Worm (Caenorhabditis elegans) whole organism, L2 larva: ENCODE data around the gene ZK105.12.
A peak's percentile ranks its signal among the peaks of the same experiment; 100 is the strongest.

Source experiments
- C34F6.9 ChIP-seq: fragments of 150-350 bp; optimal IDR thresholded peaks from 2 replicates; lab custom pipeline; 2014; ENCODE audit warnings: missing biosample characterization, missing genetic modification characterization
- F13H6.1 ChIP-seq: sonication (generic microtip); optimal IDR thresholded peaks from 2 replicates; lab custom pipeline; 2016; ENCODE audit warnings: missing genetic modification characterization, missing compliant biosample characterization
- R02D3.7 ChIP-seq: fragments of 150-350 bp; optimal IDR thresholded peaks from 2 replicates; lab custom pipeline; 2014; ENCODE audit warnings: missing biosample characterization, missing genetic modification characterization
- Y55F3AM.14 ChIP-seq: fragments of 200-800 bp; sonication (Bioruptor generic); optimal IDR thresholded peaks from 2 replicates; lab custom pipeline; 2018; ENCODE audit warnings: mild to moderate bottlenecking, missing genetic modification characterization, missing compliant biosample characterization
- alr-1 ChIP-seq: fragments of 150-350 bp; optimal IDR thresholded peaks from 2 replicates; lab custom pipeline; 2014; ENCODE audit warnings: missing biosample characterization, missing genetic modification characterization
- ceh-16 ChIP-seq: fragments of 150-350 bp; optimal IDR thresholded peaks from 2 replicates; lab custom pipeline; 2014; ENCODE audit warnings: missing biosample characterization, missing genetic modification characterization
- ceh-82 ChIP-seq: fragments of 150-350 bp; optimal IDR thresholded peaks from 2 replicates; lab custom pipeline; 2014; ENCODE audit warnings: missing biosample characterization, missing genetic modification characterization
- crh-2 ChIP-seq: sonication (generic microtip); optimal IDR thresholded peaks from 2 replicates; lab custom pipeline; 2017; ENCODE audit warnings: missing biosample characterization, missing genetic modification characterization
- dmd-4 ChIP-seq: sonication (generic microtip); optimal IDR thresholded peaks from 2 replicates; lab custom pipeline; 2017; ENCODE audit warnings: missing biosample characterization, missing genetic modification characterization
- gmeb-1 ChIP-seq: fragments of 150-350 bp; optimal IDR thresholded peaks from 2 replicates; lab custom pipeline; 2014; ENCODE audit warnings: missing biosample characterization, missing genetic modification characterization
- lin-11 ChIP-seq: fragments of 150-350 bp; sonication (generic microtip); optimal IDR thresholded peaks from 2 replicates; lab custom pipeline; 2014; ENCODE audit warnings: missing biosample characterization, missing genetic modification characterization, inconsistent platforms, mixed read lengths
- lsy-2 ChIP-seq, 2 experiments: fragments of 150-350 bp in 1 of 2; sonication (generic microtip) in 1 of 2; optimal IDR thresholded peaks; 2 replicates each; lab custom pipeline; 2014 to 2017; ENCODE audit warnings: missing biosample characterization in 2 of 2, missing genetic modification characterization in 2 of 2
- mbf-1 ChIP-seq: sonication (generic microtip); optimal IDR thresholded peaks from 2 replicates; lab custom pipeline; 2017; ENCODE audit warnings: missing biosample characterization, missing genetic modification characterization
- mdl-1 ChIP-seq, 2 experiments: fragments of 150-350 bp in 1 of 2; sonication (generic microtip) in 1 of 2; optimal IDR thresholded peaks; 2 replicates each; lab custom pipeline; 2017; ENCODE audit warnings: missing biosample characterization in 2 of 2, missing genetic modification characterization in 2 of 2
- nhr-11 ChIP-seq: fragments of 150-350 bp; optimal IDR thresholded peaks from 2 replicates; lab custom pipeline; 2014; ENCODE audit warnings: missing biosample characterization, missing genetic modification characterization
- nhr-12 ChIP-seq: fragments of 150-350 bp; optimal IDR thresholded peaks from 2 replicates; lab custom pipeline; 2014; ENCODE audit warnings: missing biosample characterization, missing genetic modification characterization
- nhr-129 ChIP-seq: fragments of 150-350 bp; optimal IDR thresholded peaks from 2 replicates; lab custom pipeline; 2014; ENCODE audit warnings: missing biosample characterization, missing genetic modification characterization
- nhr-23 ChIP-seq: fragments of 150-350 bp; optimal IDR thresholded peaks from 2 replicates; lab custom pipeline; 2014; ENCODE audit warnings: missing biosample characterization, missing genetic modification reagents, missing genetic modification characterization
- nhr-6 ChIP-seq: fragments of 150-350 bp; optimal IDR thresholded peaks from 2 replicates; lab custom pipeline; 2014; ENCODE audit warnings: missing biosample characterization, missing genetic modification characterization
- nhr-77 ChIP-seq: fragments of 150-350 bp; optimal IDR thresholded peaks from 2 replicates; lab custom pipeline; 2014; ENCODE audit warnings: missing biosample characterization, missing genetic modification characterization
- sem-4 ChIP-seq: fragments of 150-350 bp; optimal IDR thresholded peaks from 2 replicates; lab custom pipeline; 2014; ENCODE audit warnings: missing biosample characterization, missing genetic modification reagents, missing genetic modification characterization
- skn-1 ChIP-seq: sonication (generic microtip); optimal IDR thresholded peaks from 2 replicates; lab custom pipeline; 2017; ENCODE audit warnings: missing biosample characterization, missing genetic modification characterization
- sma-3 ChIP-seq: sonication (generic microtip); optimal IDR thresholded peaks from 2 replicates; lab custom pipeline; 2016; ENCODE audit warnings: missing genetic modification reagents, missing genetic modification characterization, missing compliant biosample characterization
- sma-9 ChIP-seq, 2 experiments: fragments of 150-350 bp in 1 of 2; sonication (generic microtip) in 1 of 2; optimal IDR thresholded peaks; 2 replicates each; lab custom pipeline; 2014 to 2016; ENCODE audit warnings: missing genetic modification characterization in 2 of 2, mild to moderate bottlenecking in 1 of 2, missing biosample characterization in 1 of 2, missing compliant biosample characterization in 1 of 2, missing genetic modification reagents in 1 of 2, moderate library complexity in 1 of 2
- snpc-4 ChIP-seq: fragments of 150-350 bp; optimal IDR thresholded peaks from 2 replicates; lab custom pipeline; 2014; ENCODE audit warnings: missing biosample characterization, missing genetic modification characterization
- unc-39 ChIP-seq: fragments of 150-350 bp; optimal IDR thresholded peaks from 2 replicates; lab custom pipeline; 2014; ENCODE audit warnings: missing biosample characterization, missing genetic modification characterization
- unc-55 ChIP-seq: fragments of 150-350 bp; sonication (generic microtip); optimal IDR thresholded peaks from 3 replicates; lab custom pipeline; 2014; ENCODE audit warnings: missing biosample characterization, missing genetic modification reagents, missing genetic modification characterization
- unc-62 ChIP-seq: fragments of 150-350 bp; optimal IDR thresholded peaks from 2 replicates; lab custom pipeline; 2014; ENCODE audit warnings: missing biosample characterization, missing genetic modification reagents, missing genetic modification characterization
- zag-1 ChIP-seq: fragments of 150-350 bp; optimal IDR thresholded peaks from 2 replicates; lab custom pipeline; 2014; ENCODE audit warnings: missing biosample characterization, missing genetic modification characterization
- ztf-1 ChIP-seq: fragments of 200-800 bp; sonication (Bioruptor generic); conservative IDR thresholded peaks from 2 replicates; pipeline ENCODE4 v1.3.6; 2022; ENCODE audit warnings: missing genetic modification characterization, missing compliant biosample characterization
- ztf-11 ChIP-seq: sonication (generic microtip); optimal IDR thresholded peaks from 2 replicates; lab custom pipeline; 2017; ENCODE audit warnings: missing biosample characterization, missing genetic modification characterization
- ztf-4 ChIP-seq: fragments of 150-350 bp; optimal IDR thresholded peaks from 2 replicates; lab custom pipeline; 2014; ENCODE audit warnings: missing biosample characterization, missing genetic modification characterization

ZK105.12 gene

DNA sequence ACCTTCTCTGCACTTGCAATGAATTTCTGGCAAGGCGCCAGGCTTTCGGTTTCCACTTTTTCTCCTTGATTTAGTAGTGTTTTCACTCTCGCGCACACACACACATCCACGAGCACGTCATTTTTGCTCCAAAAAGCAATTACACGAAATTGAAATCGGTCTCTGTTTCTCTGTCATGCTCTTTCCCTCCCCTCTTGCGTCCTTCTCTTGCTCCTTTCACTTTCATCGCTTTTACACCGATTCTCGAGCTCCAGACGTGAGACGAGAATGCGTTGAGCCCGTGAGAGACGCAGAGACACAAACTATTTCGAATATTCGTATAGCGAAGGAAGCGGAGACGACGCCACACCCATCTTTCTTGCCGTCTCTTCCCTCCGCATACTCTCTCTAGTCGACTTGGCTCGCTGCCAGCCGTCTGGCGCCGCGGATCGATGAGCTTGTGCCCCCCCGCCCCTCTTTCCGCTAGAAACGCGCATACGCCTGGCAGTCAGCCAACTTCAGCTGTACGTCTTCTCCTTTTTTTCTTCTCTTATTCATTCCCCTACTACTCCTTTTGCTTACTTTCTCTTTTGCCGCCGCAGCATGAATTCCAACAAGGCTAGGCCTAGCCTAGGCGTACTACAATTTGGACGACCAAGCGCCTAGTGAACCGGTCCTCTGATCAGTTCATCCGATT, 12.2 kb upstream of the ZK105.12 start (continued):
- TF ChIP-seq F13H6.1 (peak; percentile 94), nhr-6 (tag; lab: Kevin White, UChicago) (no peak), Y55F3AM.14 (GFP tag; lab: Kevin White, UChicago) (peak; percentile 88), sma-3 (GFP tag; lab: Kevin White, UChicago) (no peak), mbf-1 (no peak), unc-39 (tag; lab: Kevin White, UChicago) (no peak), gmeb-1 (tag; lab: Kevin White, UChicago) (no peak), lin-11 (tag; lab: Kevin White, UChicago) (peak; percentile 41), ztf-1 (GFP tag; lab: Robert Waterston, UW) (no peak), nhr-11 (tag; lab: Kevin White, UChicago) (no peak), R02D3.7 (tag; lab: Kevin White, UChicago) (no peak), ztf-11 (tag; lab: Kevin White, UChicago) (no peak), nhr-23 (no peak), nhr-129 (tag; lab: Kevin White, UChicago) (peak; percentile 91), nhr-12 (no peak), C34F6.9 (tag; lab: Kevin White, UChicago) (peak; percentile 94), skn-1 (tag; lab: Kevin White, UChicago) (no peak), crh-2 (tag; lab: Kevin White, UChicago) (peak; percentile 78), ztf-4 (tag; lab: Kevin White, UChicago) (peak; percentile 67), mdl-1 (tag; optimal IDR thresholded peaks at IDR 0.05; lab: Kevin White, UChicago) (peak; percentile 68), dmd-4 (no peak)

ce11 chrV:7726927-7727326, 11.0 kb upstream of the ZK105.12 start:
- TF ChIP-seq lsy-2 (tag; optimal IDR thresholded peaks at IDR 0.05; lab: Kevin White, UChicago), result peak in 1 of 2 experiments; percentile 22
- TF ChIP-seq zag-1 (tag; lab: Kevin White, UChicago), result no peak
- peak; percentile 52 for TF ChIP-seq sma-9 (GFP tag; optimal IDR thresholded peaks at IDR 0.05; lab: Kevin White, UChicago)
- no peak for TF ChIP-seq sma-9 (tag; optimal IDR thresholded peaks at IDR 0.05; lab: Kevin White, UChicago)
- TF ChIP-seq unc-62 (GFP tag; lab: Kevin White, UChicago), result no peak
- peak; percentile 27 for TF ChIP-seq F13H6.1
- peak; percentile 33 for TF ChIP-seq crh-2 (tag; lab: Kevin White, UChicago)
- TF ChIP-seq snpc-4 (tag; lab: Kevin White, UChicago), result no peak
- no peak for TF ChIP-seq nhr-6 (tag; lab: Kevin White, UChicago)
- no peak for TF ChIP-seq dmd-4
- peak; percentile 34 for TF ChIP-seq unc-55 (GFP tag; lab: Kevin White, UChicago)
- TF ChIP-seq C34F6.9 (tag; lab: Kevin White, UChicago), result peak; percentile 28

DNA sequence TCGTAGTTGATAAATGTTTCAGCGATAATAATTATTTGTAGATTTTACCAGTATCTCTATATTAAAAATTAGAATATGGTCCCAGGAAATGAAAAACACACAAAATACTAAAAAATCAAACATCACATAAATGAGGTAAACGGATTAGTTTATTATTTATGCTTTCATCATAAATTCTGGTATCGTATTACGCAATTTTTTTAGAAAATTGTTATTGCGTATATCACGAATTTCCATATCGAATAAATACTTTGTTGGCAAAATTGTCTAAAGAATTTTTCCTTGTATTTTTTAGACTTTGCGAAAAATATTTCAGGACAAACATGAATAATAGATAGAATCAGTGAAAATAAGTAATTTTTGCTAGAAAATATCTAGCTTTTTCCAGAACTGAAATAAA, 10.3 kb upstream of the ZK105.12 start:
- TF ChIP-seq ceh-16 (no peak), sem-4 (tag; lab: Kevin White, UChicago) (no peak), nhr-6 (tag; lab: Kevin White, UChicago) (no peak), nhr-12 (no peak), nhr-23 (no peak), unc-55 (GFP tag; lab: Kevin White, UChicago) (peak; percentile 71)
- TF ChIP-seq, all 48 proteins: peak for 1

DNA sequence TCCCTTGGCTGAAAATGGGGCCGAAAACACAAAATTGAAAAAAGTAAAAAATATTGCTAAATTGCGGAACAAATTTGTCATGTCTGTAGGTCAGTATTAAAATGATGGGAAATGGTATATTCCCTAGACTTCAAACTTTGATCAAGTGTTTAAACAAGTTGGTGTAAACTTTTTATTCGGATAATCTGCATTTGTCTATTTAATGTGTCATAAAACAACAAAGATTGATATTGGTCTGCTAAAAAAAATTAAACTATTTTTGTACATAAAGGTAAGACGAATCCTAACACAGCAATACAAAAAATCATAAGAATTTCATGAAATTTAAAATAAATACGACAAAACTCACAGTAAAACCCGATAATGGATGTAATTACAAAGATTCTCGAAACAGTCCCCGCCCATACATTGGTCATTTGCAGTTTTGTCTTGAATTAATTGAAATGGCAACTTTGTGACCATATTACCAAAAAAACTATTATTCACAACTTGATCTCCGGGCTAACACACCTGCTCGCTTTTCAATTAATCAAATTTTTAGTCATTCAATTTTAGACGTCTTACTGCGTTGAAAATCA, 8.1 kb upstream of the ZK105.12 start, which contains the start of the genes ZK105.6 and ZK105.8:
TSS of gene ZK105.6 (minus strand) at position 101 of the 578 bp plus-strand sequence.
TSS of gene ZK105.8 (plus strand) at position 528 of the 578 bp plus-strand sequence.
- TF ChIP-seq Y55F3AM.14 (GFP tag; lab: Kevin White, UChicago) (no peak), nhr-12 (no peak), mdl-1 (tag; optimal IDR thresholded peaks at IDR 0.05; lab: Kevin White, UChicago) (no peak), F13H6.1 (no peak), zag-1 (tag; lab: Kevin White, UChicago) (no peak), nhr-77 (tag; lab: Kevin White, UChicago) (no peak)

DNA sequence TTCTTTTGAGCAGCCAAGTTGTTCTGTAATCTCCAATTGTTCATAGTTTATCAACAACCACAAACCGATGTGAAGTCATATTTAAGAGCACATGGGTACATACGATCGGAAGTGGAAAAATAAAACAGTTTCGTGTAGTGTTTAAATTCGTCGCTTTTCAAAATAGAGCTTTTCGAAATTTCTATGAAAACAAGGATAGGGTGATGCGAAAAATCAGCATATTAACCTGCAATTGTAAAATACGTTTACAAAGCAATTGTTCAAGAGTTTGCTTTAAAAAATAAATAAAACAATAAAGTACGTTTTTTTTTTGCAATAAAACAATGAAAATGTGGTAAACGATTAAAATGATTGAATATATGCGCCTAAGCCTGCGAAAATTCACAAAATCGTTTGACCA, 6.0 kb upstream of the ZK105.12 start, which contains the start of gene ZK105.14:
TSS of gene ZK105.14 (minus strand) at position 101 of the 400 bp plus-strand sequence.
- no peak for TF ChIP-seq ceh-82 (tag; lab: Kevin White, UChicago)
- TF ChIP-seq nhr-77 (tag; lab: Kevin White, UChicago), result no peak
- no peak for TF ChIP-seq alr-1 (tag; lab: Kevin White, UChicago)
